Fruit fly (Drosophila melanogaster) whole organism, pupa: ENCODE measurements around the gene Tollo.

Source experiments
- CG10348 ChIP-seq: fragments of 200-800 bp; sonication (Bioruptor generic); IDR thresholded peaks from 2 replicates; pipeline ENCODE4 v1.3.6; 2022; ENCODE audit warnings: missing biosample characterization, missing genetic modification characterization
- CG12605 ChIP-seq: fragments of 200-800 bp; sonication (Bioruptor generic); IDR thresholded peaks from 2 replicates; pipeline ENCODE4 v1.3.6; 2022; ENCODE audit warnings: missing biosample characterization, missing genetic modification characterization
- CG13204 ChIP-seq: fragments of 200-800 bp; sonication (Bioruptor generic); optimal IDR thresholded peaks from 2 replicates; lab custom pipeline; 2018; ENCODE audit warnings: missing biosample characterization, mild to moderate bottlenecking, missing genetic modification characterization, moderate library complexity
- CG14655 ChIP-seq: fragments of 200-800 bp; sonication (Bioruptor generic); optimal IDR thresholded peaks from 3 replicates; lab custom pipeline; 2017; ENCODE audit warnings: mild to moderate bottlenecking, missing biosample characterization, missing genetic modification reagents, missing genetic modification characterization
- CG15710 ChIP-seq: fragments of 200-800 bp; sonication (Bioruptor generic); optimal IDR thresholded peaks from 2 replicates; lab custom pipeline; 2018; ENCODE audit warnings: missing biosample characterization, mild to moderate bottlenecking, missing genetic modification characterization, moderate library complexity
- CG17806 ChIP-seq: fragments of 200-800 bp; sonication (Bioruptor generic); optimal IDR thresholded peaks from 2 replicates; lab custom pipeline; 2018; ENCODE audit warnings: missing biosample characterization, mild to moderate bottlenecking, missing genetic modification characterization, moderate library complexity
- CG32121 ChIP-seq: fragments of 200-800 bp; sonication (Bioruptor generic); IDR thresholded peaks from 2 replicates; pipeline ENCODE4 v1.3.6; 2022; ENCODE audit warnings: missing biosample characterization, missing genetic modification characterization
- CG34367 ChIP-seq: fragments of 200-800 bp; sonication (Bioruptor generic); optimal IDR thresholded peaks from 2 replicates; lab custom pipeline; 2018; ENCODE audit warnings: missing biosample characterization, mild to moderate bottlenecking, missing genetic modification characterization
- CG4496 ChIP-seq: fragments of 200-800 bp; sonication (Bioruptor generic); IDR thresholded peaks from 3 replicates; pipeline ENCODE4 v1.3.6; 2022; ENCODE audit warnings: missing biosample characterization, missing genetic modification characterization
- CG8159 ChIP-seq: fragments of 200-800 bp; sonication (Bioruptor generic); optimal IDR thresholded peaks from 3 replicates; lab custom pipeline; 2018; ENCODE audit warnings: missing biosample characterization, mild to moderate bottlenecking, missing genetic modification characterization, moderate library complexity
- CG8301 ChIP-seq: fragments of 200-800 bp; sonication (Bioruptor generic); optimal IDR thresholded peaks from 2 replicates; lab custom pipeline; 2018; ENCODE audit warnings: missing biosample characterization, mild to moderate bottlenecking, missing genetic modification characterization
- CG9948 ChIP-seq: fragments of 200-800 bp; sonication (Bioruptor generic); optimal IDR thresholded peaks from 2 replicates; lab custom pipeline; 2018; ENCODE audit warnings: missing biosample characterization, mild to moderate bottlenecking, missing genetic modification characterization, moderate library complexity
- D1 ChIP-seq: fragments of 200-800 bp; sonication (Bioruptor generic); optimal IDR thresholded peaks from 2 replicates; lab custom pipeline; 2018; ENCODE audit warnings: missing biosample characterization, mild to moderate bottlenecking, missing genetic modification characterization, moderate library complexity
- EcR ChIP-seq: fragments of 200-800 bp; sonication (Bioruptor generic); optimal IDR thresholded peaks from 3 replicates; lab custom pipeline; 2019; ENCODE audit warnings: missing biosample characterization, missing genetic modification characterization, mild to moderate bottlenecking, moderate library complexity, missing genetic modification reagents
- Ets98B ChIP-seq: fragments of 200-800 bp; sonication (Bioruptor generic); IDR thresholded peaks from 2 replicates; pipeline ENCODE4 v1.3.6; 2022; ENCODE audit warnings: missing biosample characterization, missing genetic modification characterization
- Pif1A ChIP-seq: fragments of 200-800 bp; sonication (Bioruptor generic); optimal IDR thresholded peaks from 3 replicates; lab custom pipeline; 2016; ENCODE audit warnings: missing biosample characterization, missing genetic modification characterization
- Pif1B ChIP-seq: fragments of 200-800 bp; sonication (Bioruptor generic); optimal IDR thresholded peaks from 3 replicates; lab custom pipeline; 2016; ENCODE audit warnings: missing biosample characterization, missing genetic modification characterization
- Snoo ChIP-seq: fragments of 200-800 bp; sonication (Bioruptor generic); optimal IDR thresholded peaks from 3 replicates; lab custom pipeline; 2017; ENCODE audit warnings: missing biosample characterization, mild to moderate bottlenecking, missing genetic modification characterization, inconsistent platforms
- fd96Ca ChIP-seq: fragments of 200-800 bp; sonication (Bioruptor generic); IDR thresholded peaks from 3 replicates; pipeline ENCODE4 v1.3.6; 2022; ENCODE audit warnings: missing biosample characterization, missing genetic modification characterization
- gl ChIP-seq: fragments of 200-800 bp; sonication (Bioruptor generic); optimal IDR thresholded peaks from 2 replicates; lab custom pipeline; 2018; ENCODE audit warnings: missing biosample characterization, mild to moderate bottlenecking, missing genetic modification characterization
- rn ChIP-seq: fragments of 200-800 bp; sonication (Bioruptor generic); IDR thresholded peaks from 2 replicates; pipeline ENCODE4 v1.3.6; 2022; ENCODE audit warnings: missing biosample characterization, missing genetic modification characterization

Gene Tollo

dm6 chr3L:15235289-15236080 lies at the start of gene Tollo:
Gene Tollo (plus strand): TSS chr3L:15235619.
- TF ChIP-seq fd96Ca (peak; percentile 59; the same call in 1 of the 3 replicates), D1 (no peak), CG14655 (GFP tag; lab: Kevin White, UChicago) (peak; percentile 23), Pif1B (GFP tag; lab: Kevin White, UChicago) (peak; percentile 15), CG12605 (peak; percentile 36; the same call in 1 of the 2 replicates), CG15710 (tag; lab: Kevin White, UChicago) (peak; percentile 16), Ets98B (GFP tag; lab: Robert Waterston, UW) (peak; percentile 46; the same call in 1 of the 2 replicates), CG8159 (tag; lab: Kevin White, UChicago) (peak; percentile 1), gl (tag; lab: Kevin White, UChicago) (peak; percentile 20), EcR (peak; percentile 75), CG10348 (no peak), CG13204 (no peak), CG17806 (no peak), CG34367 (tag; lab: Kevin White, UChicago) (no peak), CG32121 (GFP tag; lab: Robert Waterston, UW) (peak; percentile 42; the same call in 1 of the 2 replicates), Snoo (tag; lab: Kevin White, UChicago) (no peak), rn (GFP tag; lab: Robert Waterston, UW) (peak; percentile 37; the same call in 1 of the 2 replicates), CG4496 (GFP tag; lab: Robert Waterston, UW) (peak; percentile 55; the same call in 2 of the 3 replicates)
- TF ChIP-seq, all 21 proteins: peak for 12

DNA sequence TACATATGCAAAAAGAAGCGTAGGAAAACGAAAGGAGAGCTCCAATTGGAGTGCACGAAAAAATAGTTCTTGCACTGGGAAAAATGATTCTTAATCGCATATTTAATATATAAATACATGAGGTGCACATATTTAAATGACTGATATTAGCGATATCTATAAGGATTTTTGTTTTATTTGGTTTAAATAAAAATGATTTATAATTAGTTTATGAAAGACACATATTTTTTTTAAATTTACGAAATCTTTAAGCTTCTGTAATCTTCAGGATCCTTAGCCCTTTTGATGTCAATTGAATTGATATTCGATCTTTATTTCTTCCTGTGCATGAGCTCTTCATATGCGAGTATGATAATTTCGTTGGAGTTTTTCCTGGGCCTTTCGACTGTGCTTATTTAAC lies 47.6 kb upstream of the Tollo start:
- peak; percentile 24 for TF ChIP-seq CG17806
- peak; percentile 27 for TF ChIP-seq CG15710 (tag; lab: Kevin White, UChicago)
- no peak for TF ChIP-seq CG32121 (GFP tag; lab: Robert Waterston, UW)
- no peak for TF ChIP-seq fd96Ca
- peak; percentile 36 for TF ChIP-seq Pif1B (GFP tag; lab: Kevin White, UChicago)
- no peak for TF ChIP-seq CG4496 (GFP tag; lab: Robert Waterston, UW)
- no peak for TF ChIP-seq CG10348
- TF ChIP-seq Ets98B (GFP tag; lab: Robert Waterston, UW): no peak
- no peak for TF ChIP-seq CG12605
- TF ChIP-seq D1: peak; percentile 51
- TF ChIP-seq CG13204: no peak
- TF ChIP-seq gl (tag; lab: Kevin White, UChicago): no peak
- peak; percentile 67 for TF ChIP-seq CG8301 (tag; lab: Kevin White, UChicago)
- TF ChIP-seq CG9948 (tag; lab: Kevin White, UChicago): peak; percentile 76
- no peak for TF ChIP-seq CG34367 (tag; lab: Kevin White, UChicago)
- peak; percentile 79 for TF ChIP-seq CG14655 (GFP tag; lab: Kevin White, UChicago)
- peak; percentile 48 for TF ChIP-seq Pif1A (GFP tag; lab: Kevin White, UChicago)
- TF ChIP-seq CG8159 (tag; lab: Kevin White, UChicago): peak; percentile 14
- TF ChIP-seq EcR: no peak
- TF ChIP-seq Snoo (tag; lab: Kevin White, UChicago): no peak
- no peak for TF ChIP-seq rn (GFP tag; lab: Robert Waterston, UW)

DNA sequence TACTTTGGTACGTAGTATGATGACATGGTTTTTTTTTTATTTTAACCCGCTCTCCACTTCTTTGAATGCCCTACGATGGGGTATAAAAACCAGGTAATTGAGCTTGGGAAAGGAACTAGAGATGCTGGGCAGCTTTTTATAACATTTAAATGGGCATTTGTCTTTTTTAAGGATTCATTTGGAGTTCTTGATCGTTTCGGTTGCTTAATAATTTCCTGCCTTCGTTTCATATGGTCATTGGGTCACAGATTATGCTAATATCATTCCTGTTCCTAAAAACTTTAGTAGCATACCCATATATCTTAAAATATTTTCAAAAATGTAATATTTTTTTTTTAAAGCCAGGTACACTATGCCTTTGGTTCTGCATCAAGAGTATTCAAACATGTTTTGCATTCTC lies 46.7 kb upstream of the Tollo start:
- TF ChIP-seq CG9948 (tag; lab: Kevin White, UChicago): peak; percentile 19
- TF ChIP-seq CG8159 (tag; lab: Kevin White, UChicago): peak; percentile 16
- TF ChIP-seq D1: no peak
- TF ChIP-seq Pif1B (GFP tag; lab: Kevin White, UChicago): no peak
- no peak for TF ChIP-seq CG15710 (tag; lab: Kevin White, UChicago)
- TF ChIP-seq CG17806: no peak
- TF ChIP-seq CG14655 (GFP tag; lab: Kevin White, UChicago): peak; percentile 41
- TF ChIP-seq Snoo (tag; lab: Kevin White, UChicago): peak; percentile 28
- TF ChIP-seq, all 21 proteins: peak for 4

- TF ChIP-seq Snoo (tag; lab: Kevin White, UChicago) (no peak), rn (GFP tag; lab: Robert Waterston, UW) (no peak), CG34367 (tag; lab: Kevin White, UChicago) (no peak), CG12605 (no peak), CG13204 (no peak), D1 (no peak), Pif1A (GFP tag; lab: Kevin White, UChicago) (no peak), CG32121 (GFP tag; lab: Robert Waterston, UW) (no peak), CG8301 (tag; lab: Kevin White, UChicago) (peak; percentile 37), fd96Ca (no peak), Ets98B (GFP tag; lab: Robert Waterston, UW) (no peak), EcR (no peak), CG15710 (tag; lab: Kevin White, UChicago) (no peak), gl (tag; lab: Kevin White, UChicago) (no peak), CG8159 (tag; lab: Kevin White, UChicago) (peak; percentile 1), CG17806 (no peak), CG14655 (GFP tag; lab: Kevin White, UChicago) (peak; percentile 51), CG4496 (GFP tag; lab: Robert Waterston, UW) (no peak)
Observed at dm6 chr3L:15189707-15190106, 45.7 kb upstream of the Tollo start.

DNA sequence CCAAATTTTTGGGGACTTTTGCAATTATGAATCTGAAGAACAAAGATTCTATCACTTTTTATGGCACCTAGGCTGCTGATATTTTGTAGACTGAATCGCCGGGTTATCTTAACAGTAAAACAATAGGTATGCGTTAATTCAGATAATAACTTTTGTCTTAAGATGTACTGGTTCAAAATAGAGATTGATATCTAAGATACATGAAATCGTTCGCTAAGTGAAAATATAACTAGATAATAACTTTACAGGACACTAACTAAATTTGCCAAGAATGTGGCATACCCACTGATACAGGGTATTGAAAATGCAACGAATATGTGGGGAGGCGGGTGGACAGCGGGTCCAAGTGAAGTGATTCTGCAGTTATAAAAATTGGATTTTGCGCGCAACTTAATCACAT lies 43.2 kb upstream of the Tollo start:
- peak; percentile 27 for TF ChIP-seq CG14655 (GFP tag; lab: Kevin White, UChicago)
- TF ChIP-seq CG8301 (tag; lab: Kevin White, UChicago): no peak
- TF ChIP-seq CG8159 (tag; lab: Kevin White, UChicago): peak; percentile 22
- TF ChIP-seq CG17806: peak; percentile 1
